Worm (Caenorhabditis elegans) whole organism, late embryonic: ENCODE results near the gene nspg-14.
A peak's percentile ranks its signal among the peaks of the same experiment; 100 is the strongest.

ENCODE experiments used
- C38D4.7 ChIP-seq: fragments of 200-800 bp; sonication (Bioruptor generic); optimal IDR thresholded peaks from 2 replicates; lab custom pipeline; 2018; ENCODE audit warnings: mild to moderate bottlenecking, missing genetic modification characterization, moderate library complexity, missing compliant biosample characterization
- F13H6.1 ChIP-seq: sonication (generic microtip); optimal IDR thresholded peaks from 2 replicates; lab custom pipeline; 2016; ENCODE audit warnings: missing genetic modification characterization, missing compliant biosample characterization
- K09A11.1 ChIP-seq: sonication (generic microtip); optimal IDR thresholded peaks from 2 replicates; lab custom pipeline; 2017; ENCODE audit warnings: antibody characterized with exemption, mild to moderate bottlenecking, missing genetic modification characterization, missing compliant biosample characterization; ENCODE audit not compliant: insufficient read depth
- T23F11.4 ChIP-seq: fragments of 200-800 bp; sonication (Bioruptor generic); optimal IDR thresholded peaks from 2 replicates; lab custom pipeline; 2018; ENCODE audit warnings: mild to moderate bottlenecking, missing genetic modification characterization, missing compliant biosample characterization
- ahr-1 ChIP-seq: sonication (generic microtip); optimal IDR thresholded peaks from 2 replicates; lab custom pipeline; 2016; ENCODE audit warnings: missing genetic modification characterization, missing compliant biosample characterization
- ama-1 ChIP-seq: fragments of 150-350 bp; optimal IDR thresholded peaks from 2 replicates; lab custom pipeline; 2014
- ceh-18 ChIP-seq: sonication (generic microtip); optimal IDR thresholded peaks from 2 replicates; lab custom pipeline; 2016; ENCODE audit warnings: missing genetic modification characterization, missing compliant biosample characterization
- ceh-19 ChIP-seq: fragments of 200-800 bp; sonication (Bioruptor generic); optimal IDR thresholded peaks from 2 replicates; lab custom pipeline; 2018; ENCODE audit warnings: mild to moderate bottlenecking, missing genetic modification characterization, missing compliant biosample characterization
- ceh-2 ChIP-seq: sonication (generic microtip); optimal IDR thresholded peaks from 2 replicates; lab custom pipeline; 2016; ENCODE audit warnings: missing genotype, missing genetic modification characterization, missing compliant biosample characterization
- ceh-24 ChIP-seq: sonication (generic microtip); optimal IDR thresholded peaks from 2 replicates; lab custom pipeline; 2016; ENCODE audit warnings: mild to moderate bottlenecking, missing genetic modification characterization, missing compliant biosample characterization
- ceh-30 ChIP-seq: fragments of 150-350 bp; optimal IDR thresholded peaks from 2 replicates; lab custom pipeline; 2014; ENCODE audit warnings: missing biosample characterization, missing genetic modification characterization
- ceh-34 ChIP-seq: sonication (generic microtip); optimal IDR thresholded peaks from 2 replicates; lab custom pipeline; 2016; ENCODE audit warnings: mild to moderate bottlenecking, missing genetic modification characterization, missing compliant biosample characterization
- dve-1 ChIP-seq: sonication (generic microtip); optimal IDR thresholded peaks from 2 replicates; lab custom pipeline; 2017; ENCODE audit warnings: antibody characterized with exemption, mild to moderate bottlenecking, missing genetic modification characterization, missing compliant biosample characterization
- elt-2 ChIP-seq: sonication (generic microtip); optimal IDR thresholded peaks from 2 replicates; lab custom pipeline; 2016; ENCODE audit warnings: missing genetic modification reagents, missing genetic modification characterization, missing compliant biosample characterization
- elt-4 ChIP-seq: sonication (generic microtip); optimal IDR thresholded peaks from 2 replicates; lab custom pipeline; 2016; ENCODE audit warnings: missing genetic modification characterization, missing compliant biosample characterization
- ets-4 ChIP-seq: sonication (generic microtip); optimal IDR thresholded peaks from 2 replicates; lab custom pipeline; 2016; ENCODE audit warnings: missing genetic modification characterization, missing compliant biosample characterization
- hlh-13 ChIP-seq: fragments of 200-800 bp; sonication (Bioruptor generic); optimal IDR thresholded peaks from 2 replicates; lab custom pipeline; 2018; ENCODE audit warnings: mild to moderate bottlenecking, missing genetic modification characterization, missing compliant biosample characterization
- hlh-6 ChIP-seq: sonication (generic microtip); optimal IDR thresholded peaks from 2 replicates; lab custom pipeline; 2016; ENCODE audit warnings: missing genotype, missing genetic modification characterization, missing compliant biosample characterization
- hlh-8 ChIP-seq: sonication (generic microtip); optimal IDR thresholded peaks from 2 replicates; lab custom pipeline; 2016; ENCODE audit warnings: missing genotype, missing genetic modification characterization, missing compliant biosample characterization
- lin-11 ChIP-seq: fragments of 200-800 bp; sonication (Bioruptor generic); optimal IDR thresholded peaks from 2 replicates; lab custom pipeline; 2018; ENCODE audit warnings: mild to moderate bottlenecking, missing genetic modification characterization, missing compliant biosample characterization
- mec-3 ChIP-seq: sonication (generic microtip); optimal IDR thresholded peaks from 2 replicates; lab custom pipeline; 2016; ENCODE audit warnings: borderline replicate concordance, missing genetic modification characterization, missing compliant biosample characterization
- nfya-1 ChIP-seq: sonication (generic microtip); optimal IDR thresholded peaks from 2 replicates; lab custom pipeline; 2017; ENCODE audit warnings: missing genetic modification characterization, mild to moderate bottlenecking, missing compliant biosample characterization, antibody characterized with exemption, moderate library complexity
- nhr-11 ChIP-seq: fragments of 150-350 bp; optimal IDR thresholded peaks from 2 replicates; lab custom pipeline; 2014; ENCODE audit warnings: missing biosample characterization, missing genetic modification characterization
- nhr-232 ChIP-seq: sonication (generic microtip); optimal IDR thresholded peaks from 2 replicates; lab custom pipeline; 2016; ENCODE audit warnings: missing genetic modification characterization, missing compliant biosample characterization
- npax-4 ChIP-seq: sonication (generic microtip); optimal IDR thresholded peaks from 2 replicates; lab custom pipeline; 2016; ENCODE audit warnings: missing genetic modification characterization, missing compliant biosample characterization
- pag-3 ChIP-seq: sonication (generic microtip); optimal IDR thresholded peaks from 2 replicates; lab custom pipeline; 2016; ENCODE audit warnings: missing compliant biosample characterization, missing genetic modification characterization, borderline replicate concordance
- pax-1 ChIP-seq: fragments of 150-350 bp; optimal IDR thresholded peaks from 2 replicates; lab custom pipeline; 2014; ENCODE audit warnings: missing biosample characterization, missing genetic modification characterization
- pha-4 ChIP-seq: fragments of 150-350 bp; optimal IDR thresholded peaks from 2 replicates; lab custom pipeline; 2018; ENCODE audit warnings: missing biosample characterization, missing genetic modification reagents, missing genetic modification characterization
- sdc-2 ChIP-seq: sonication (generic microtip); optimal IDR thresholded peaks from 2 replicates; lab custom pipeline; 2016; ENCODE audit warnings: missing genotype, missing genetic modification characterization, missing compliant biosample characterization
- sox-2 ChIP-seq: fragments of 200-800 bp; sonication (Bioruptor generic); IDR thresholded peaks from 2 replicates; pipeline ENCODE4 v1.3.6; 2022; ENCODE audit warnings: missing genetic modification reagents, missing genetic modification characterization, missing compliant biosample characterization
- tbx-2 ChIP-seq: sonication (generic microtip); optimal IDR thresholded peaks from 2 replicates; lab custom pipeline; 2016; ENCODE audit warnings: missing genetic modification characterization, missing compliant biosample characterization
- unc-3 ChIP-seq, 2 experiments: fragments of 200-800 bp in 1 of 2; sonication (Bioruptor generic) in 1 of 2; sonication (generic microtip) in 1 of 2; conservative IDR thresholded peaks in 1 of 2; optimal IDR thresholded peaks in 1 of 2; 2 replicates each; pipeline versions ENCODE4 v1.3.6 to Lab custom; 2016 to 2022; ENCODE audit warnings: missing compliant biosample characterization in 2 of 2, missing genetic modification characterization in 2 of 2, missing genetic modification reagents in 1 of 2
- unc-86 ChIP-seq: sonication (generic microtip); optimal IDR thresholded peaks from 2 replicates; lab custom pipeline; 2016; ENCODE audit warnings: missing genetic modification characterization, missing compliant biosample characterization
- zip-5 ChIP-seq: sonication (generic microtip); optimal IDR thresholded peaks from 2 replicates; lab custom pipeline; 2016; ENCODE audit warnings: missing genetic modification characterization, missing compliant biosample characterization
- ztf-16 ChIP-seq: sonication (generic microtip); optimal IDR thresholded peaks from 2 replicates; lab custom pipeline; 2017; ENCODE audit warnings: missing genetic modification characterization, missing compliant biosample characterization

The nspg-14 gene

ce11 chrX:5256999-5257398 lies 4.2 kb downstream of the nspg-14 start, which contains the start of gene nspg-12:
TSS of gene nspg-12 (plus strand) at chrX:5257299.
- TF ChIP-seq ceh-34 (no peak), npax-4 (tag; lab: Kevin White, UChicago) (no peak), elt-4 (tag; lab: Kevin White, UChicago) (no peak), T23F11.4 (no peak), hlh-13 (GFP tag; lab: Kevin White, UChicago) (no peak), dve-1 (no peak), C38D4.7 (GFP tag; lab: Kevin White, UChicago) (no peak), hlh-8 (tag; lab: Kevin White, UChicago) (no peak), pax-1 (tag; lab: Kevin White, UChicago) (no peak), pha-4 (no peak), nhr-232 (no peak), lin-11 (tag; lab: Kevin White, UChicago) (no peak)

- TF ChIP-seq dve-1: no peak
- TF ChIP-seq sox-2 (GFP tag; lab: Robert Waterston, UW): no peak
- TF ChIP-seq ztf-16 (tag; lab: Kevin White, UChicago): no peak
- TF ChIP-seq unc-86: no peak
- no peak for TF ChIP-seq F13H6.1
- TF ChIP-seq unc-3 (GFP tag; conservative IDR thresholded peaks at IDR 0.05; lab: Robert Waterston, UW): no peak
- TF ChIP-seq unc-3 (tag; optimal IDR thresholded peaks at IDR 0.05; lab: Kevin White, UChicago): no peak
- no peak for TF ChIP-seq ets-4 (tag; lab: Kevin White, UChicago)
- TF ChIP-seq zip-5 (tag; lab: Kevin White, UChicago): no peak
- TF ChIP-seq mec-3 (tag; lab: Kevin White, UChicago): no peak
- TF ChIP-seq ceh-19: no peak
- no peak for TF ChIP-seq pag-3 (tag; lab: Kevin White, UChicago)
- no peak for TF ChIP-seq ahr-1 (tag; lab: Kevin White, UChicago)
- no peak for TF ChIP-seq tbx-2 (tag; lab: Kevin White, UChicago)
- TF ChIP-seq ceh-2 (tag; lab: Kevin White, UChicago): no peak
- TF ChIP-seq nfya-1 (tag; lab: Kevin White, UChicago): no peak
- TF ChIP-seq npax-4 (tag; lab: Kevin White, UChicago): no peak
- TF ChIP-seq ceh-30 (tag; lab: Kevin White, UChicago): no peak
These were observed 7.5 kb downstream of the nspg-14 start for ce11 chrX:5260389-5260788.

ce11 chrX:5262033-5262432 lies 9.2 kb downstream of the nspg-14 start:
- TF ChIP-seq C38D4.7 (GFP tag; lab: Kevin White, UChicago): no peak
- TF ChIP-seq elt-2 (tag; lab: Kevin White, UChicago): peak; percentile 22
- no peak for TF ChIP-seq ets-4 (tag; lab: Kevin White, UChicago)
- TF ChIP-seq ama-1 (lab: Kevin White, UChicago): no peak
- no peak for TF ChIP-seq pax-1 (tag; lab: Kevin White, UChicago)
- TF ChIP-seq sdc-2 (tag; lab: Kevin White, UChicago): peak; percentile 20
- TF ChIP-seq ceh-24: no peak
- no peak for TF ChIP-seq nhr-11 (tag; lab: Kevin White, UChicago)
- no peak for TF ChIP-seq hlh-6 (tag; lab: Kevin White, UChicago)

- no peak for TF ChIP-seq ceh-34
- TF ChIP-seq K09A11.1 (tag; lab: Kevin White, UChicago): no peak
- no peak for TF ChIP-seq ahr-1 (tag; lab: Kevin White, UChicago)
- no peak for TF ChIP-seq dve-1
- TF ChIP-seq mec-3 (tag; lab: Kevin White, UChicago): no peak
- no peak for TF ChIP-seq ceh-18 (tag; lab: Kevin White, UChicago)
These were observed 10.7 kb downstream of the nspg-14 start for ce11 chrX:5263585-5263984.
